Worm (Caenorhabditis elegans): ENCODE data around the gene dlat-1.

ce11 chrV:14481987-14482386 lies 34.9 kb upstream of the dlat-1 start, which contains the start of gene R02D5.10:
- TF ChIP-seq nhr-76 (tag; optimal IDR thresholded peaks at IDR 0.05): no peak
- TF ChIP-seq mep-1 (tag; optimal IDR thresholded peaks at IDR 0.05): no peak
- TF ChIP-seq T26A8.4 (GFP tag; IDR thresholded peaks at IDR 0.05): no peak
- no peak for TF ChIP-seq Y5F2A.4 (GFP tag; optimal IDR thresholded peaks at IDR 0.05)
- TF ChIP-seq snpc-4 (tag; optimal IDR thresholded peaks at IDR 0.05): no peak
- no peak for TF ChIP-seq nhr-28 (tag; optimal IDR thresholded peaks at IDR 0.05)
- TF ChIP-seq hlh-30 (tag; optimal IDR thresholded peaks at IDR 0.05; ENCODE audit: insufficient read depth): no peak
- no peak for TF ChIP-seq pha-4 (GFP tag; IDR thresholded peaks at IDR 0.05)
- TF ChIP-seq pha-4 (tag; optimal IDR thresholded peaks at IDR 0.05): no peak
- TF ChIP-seq mdl-1 (tag; optimal IDR thresholded peaks at IDR 0.05): no peak

Data from whole organism, L4 larva.